Fruit fly (Drosophila melanogaster): ENCODE data around the gene HINT1.

The HINT1 gene

DNA sequence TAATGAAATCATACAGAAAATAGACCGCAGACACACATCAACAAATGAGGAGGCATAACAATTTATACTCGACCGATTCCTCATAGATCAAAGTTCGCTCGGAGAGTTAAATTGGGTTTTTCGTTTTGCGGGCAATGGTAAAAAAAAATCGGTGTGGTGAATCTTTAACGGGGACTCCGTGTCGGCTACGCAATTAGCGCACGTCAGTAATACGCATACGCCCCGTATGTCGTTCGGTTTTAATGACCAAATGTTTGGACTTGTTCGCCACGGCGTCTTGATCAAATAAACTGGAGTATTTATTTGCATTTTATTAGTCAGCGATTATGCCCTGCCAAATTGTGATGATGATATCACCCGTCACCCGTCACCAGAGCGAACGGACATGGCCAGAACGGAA, 39.2 kb upstream of the HINT1 start:
- TF ChIP-seq Jra (GFP tag; optimal IDR thresholded peaks at IDR 0.05) (no peak), dl (GFP tag; optimal IDR thresholded peaks at IDR 0.05; ENCODE audit: insufficient read depth in 1 of 2, partially characterized antibody in 2 of 2) (no peak), dsf (GFP tag; optimal IDR thresholded peaks at IDR 0.05; ENCODE audit: borderline replicate concordance) (no peak), foxo (GFP tag; optimal IDR thresholded peaks at IDR 0.05) (no peak), OdsH (GFP tag; optimal IDR thresholded peaks at IDR 0.05) (no peak), Vsx2 (GFP tag; optimal IDR thresholded peaks at IDR 0.05; ENCODE audit: partially characterized antibody) (no peak), ey (GFP tag; optimal IDR thresholded peaks at IDR 0.05) (no peak), pan (optimal IDR thresholded peaks at IDR 0.05) (no peak), Myc (optimal IDR thresholded peaks at IDR 0.05) (no peak), usp (GFP tag; optimal IDR thresholded peaks at IDR 0.05) (no peak)

DNA sequence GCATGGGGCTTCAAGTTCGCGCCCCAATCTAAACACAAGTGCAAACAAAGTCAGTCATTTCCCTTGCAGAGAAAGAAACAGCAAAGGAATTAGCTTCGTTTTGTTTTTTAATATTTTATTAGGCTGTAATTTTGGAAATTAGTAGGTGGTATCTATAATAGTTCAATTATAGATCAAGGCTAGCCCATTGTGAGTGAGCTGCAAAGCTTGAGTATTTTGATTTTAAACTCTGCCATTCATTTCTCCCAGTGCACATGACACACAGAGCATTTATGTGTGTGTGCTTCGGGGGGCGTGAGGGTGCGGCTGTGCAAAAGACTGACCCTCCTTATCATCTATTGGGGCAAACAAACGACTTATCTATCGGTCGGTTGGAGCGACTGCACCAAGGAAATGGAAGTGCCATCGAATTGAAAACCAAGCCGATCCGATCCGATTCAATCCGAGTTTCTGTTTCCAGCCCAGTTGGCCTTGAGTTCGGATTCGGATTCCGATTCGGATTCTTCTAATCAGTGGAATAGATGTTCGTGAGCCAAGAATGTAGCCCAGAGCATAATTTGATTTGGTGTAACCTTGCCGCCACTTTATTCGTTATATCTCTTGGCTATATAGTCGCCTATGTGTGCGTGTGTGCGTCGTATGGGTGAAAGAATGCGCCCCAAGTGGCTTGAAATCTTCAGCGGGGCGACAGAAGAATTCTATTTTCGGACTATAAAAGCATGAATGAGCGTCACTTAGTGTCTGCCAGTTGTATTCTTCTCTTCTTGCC, 38.4 kb upstream of the HINT1 start:
- TF ChIP-seq Rel (GFP tag; optimal IDR thresholded peaks at IDR 0.05) = no peak
- TF ChIP-seq Rel (tag; optimal IDR thresholded peaks at IDR 0.05) = no peak
- peak in 1 of 2 experiments; percentile 40 for TF ChIP-seq foxo (GFP tag; optimal IDR thresholded peaks at IDR 0.05)
- no peak for TF ChIP-seq woc (GFP tag; optimal IDR thresholded peaks at IDR 0.05)
- TF ChIP-seq Dfd (GFP tag; optimal IDR thresholded peaks at IDR 0.05) = no peak
- TF ChIP-seq sv (GFP tag; optimal IDR thresholded peaks at IDR 0.05) = no peak
- no peak for TF ChIP-seq Vsx2 (GFP tag; optimal IDR thresholded peaks at IDR 0.05; ENCODE audit: partially characterized antibody)
- no peak for TF ChIP-seq dl (GFP tag; optimal IDR thresholded peaks at IDR 0.05; ENCODE audit: insufficient read depth in 1 of 2, partially characterized antibody in 2 of 2)
- no peak for TF ChIP-seq tai (GFP tag; optimal IDR thresholded peaks at IDR 0.05)
- TF ChIP-seq lola (GFP tag; optimal IDR thresholded peaks at IDR 0.05) = no peak
- no peak for TF ChIP-seq Jra (GFP tag; optimal IDR thresholded peaks at IDR 0.05)
- TF ChIP-seq usp (GFP tag; optimal IDR thresholded peaks at IDR 0.05) = no peak
- no peak for TF ChIP-seq sage (GFP tag; optimal IDR thresholded peaks at IDR 0.05)
- TF ChIP-seq Hr78 (GFP tag; optimal IDR thresholded peaks at IDR 0.05) = no peak
- no peak for TF ChIP-seq Hnf4 (GFP tag; optimal IDR thresholded peaks at IDR 0.05)
- TF ChIP-seq br (GFP tag; optimal IDR thresholded peaks at IDR 0.05) = no peak
- TF ChIP-seq CrebA (GFP tag; optimal IDR thresholded peaks at IDR 0.05; ENCODE audit: borderline replicate concordance) = no peak
- no peak for TF ChIP-seq psq (GFP tag; optimal IDR thresholded peaks at IDR 0.05)
- TF ChIP-seq OdsH (GFP tag; optimal IDR thresholded peaks at IDR 0.05) = peak; percentile 39
- TF ChIP-seq dmrt93B (GFP tag; optimal IDR thresholded peaks at IDR 0.05) = no peak
- no peak for TF ChIP-seq Sp1 (GFP tag; optimal IDR thresholded peaks at IDR 0.05)
- TF ChIP-seq GATAd (GFP tag; optimal IDR thresholded peaks at IDR 0.05) = no peak
- TF ChIP-seq pan (optimal IDR thresholded peaks at IDR 0.05) = no peak
- no peak for TF ChIP-seq brk (GFP tag; optimal IDR thresholded peaks at IDR 0.05)
- peak; percentile 36 for TF ChIP-seq h (GFP tag; optimal IDR thresholded peaks at IDR 0.05)
- no peak for TF ChIP-seq Hr83 (GFP tag; optimal IDR thresholded peaks at IDR 0.05; ENCODE audit: poor library complexity, severe bottlenecking)
- TF ChIP-seq Mio (GFP tag; optimal IDR thresholded peaks at IDR 0.05) = no peak
- TF ChIP-seq CG9705 (GFP tag; optimal IDR thresholded peaks at IDR 0.05) = no peak
- TF ChIP-seq rgr (GFP tag; optimal IDR thresholded peaks at IDR 0.05) = peak; percentile 31
- no peak for TF ChIP-seq N (GFP tag; optimal IDR thresholded peaks at IDR 0.05)
- TF ChIP-seq ey (GFP tag; optimal IDR thresholded peaks at IDR 0.05) = peak; percentile 11
- TF ChIP-seq Myc (optimal IDR thresholded peaks at IDR 0.05) = no peak
- TF ChIP-seq HLH106 (tag; optimal IDR thresholded peaks at IDR 0.05) = no peak
- TF ChIP-seq fru (GFP tag; optimal IDR thresholded peaks at IDR 0.05) = peak; percentile 35

dm6 chr2L:2732139-2732830, 37.6 kb upstream of the HINT1 start:
- TF ChIP-seq Vsx2 (GFP tag; optimal IDR thresholded peaks at IDR 0.05; ENCODE audit: partially characterized antibody) (no peak), foxo (GFP tag; optimal IDR thresholded peaks at IDR 0.05) (no peak), br (GFP tag; optimal IDR thresholded peaks at IDR 0.05) (no peak), dmrt93B (GFP tag; optimal IDR thresholded peaks at IDR 0.05) (no peak), psq (GFP tag; optimal IDR thresholded peaks at IDR 0.05) (no peak), Abd-B (GFP tag; optimal IDR thresholded peaks at IDR 0.05) (no peak), sv (GFP tag; optimal IDR thresholded peaks at IDR 0.05) (no peak), dl (GFP tag; optimal IDR thresholded peaks at IDR 0.05; ENCODE audit: insufficient read depth in 1 of 2, partially characterized antibody in 2 of 2) (no peak), Dif (GFP tag; optimal IDR thresholded peaks at IDR 0.05; ENCODE audit: partially characterized antibody) (no peak), N (GFP tag; optimal IDR thresholded peaks at IDR 0.05) (no peak), tai (GFP tag; optimal IDR thresholded peaks at IDR 0.05) (no peak), sage (GFP tag; optimal IDR thresholded peaks at IDR 0.05) (no peak), pan (optimal IDR thresholded peaks at IDR 0.05) (no peak), lola (GFP tag; optimal IDR thresholded peaks at IDR 0.05) (no peak), Myc (optimal IDR thresholded peaks at IDR 0.05) (no peak), Rel (GFP tag; optimal IDR thresholded peaks at IDR 0.05) (no peak), Rel (tag; optimal IDR thresholded peaks at IDR 0.05) (no peak), HLH106 (tag; optimal IDR thresholded peaks at IDR 0.05) (no peak), Hr83 (GFP tag; optimal IDR thresholded peaks at IDR 0.05; ENCODE audit: poor library complexity, severe bottlenecking) (no peak), Sp1 (GFP tag; optimal IDR thresholded peaks at IDR 0.05) (no peak)

All from whole organism, wandering third instar larva.